Worm (Caenorhabditis elegans): Measurements from ENCODE around the gene ZK1240.5.

ZK1240.5 gene

DNA sequence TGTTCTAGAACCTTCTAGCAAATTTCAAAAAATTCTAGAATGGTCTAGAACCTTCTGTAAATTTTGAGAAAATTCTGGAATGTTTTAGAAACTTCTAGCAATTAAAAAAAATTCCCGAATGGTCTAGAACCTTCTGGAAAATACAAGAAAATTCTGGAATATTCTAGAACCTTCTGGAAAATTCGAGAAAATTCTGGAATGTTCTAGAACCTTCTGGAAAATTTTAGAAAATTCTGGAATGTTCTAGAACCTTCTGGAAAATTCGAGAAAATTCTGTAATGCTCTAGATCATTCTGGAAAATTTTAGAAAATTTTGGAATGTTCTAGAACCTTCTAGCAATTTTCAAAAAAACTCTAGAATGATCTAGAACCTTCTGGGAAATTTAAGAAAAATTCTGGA lies 12.7 kb upstream of the ZK1240.5 start:
- TF ChIP-seq flt-1 (GFP tag; IDR thresholded peaks at IDR 0.05): no peak
- TF ChIP-seq ceh-13 (GFP tag; optimal IDR thresholded peaks at IDR 0.05): no peak
- no peak for TF ChIP-seq ets-7 (tag; optimal IDR thresholded peaks at IDR 0.05)
- TF ChIP-seq ceh-36 (tag; optimal IDR thresholded peaks at IDR 0.05): no peak
- TF ChIP-seq tbx-37 (GFP tag; conservative IDR thresholded peaks at IDR 0.05): no peak
- no peak for TF ChIP-seq F13C5.2 (tag; optimal IDR thresholded peaks at IDR 0.05)
- TF ChIP-seq B0310.2 (tag; optimal IDR thresholded peaks at IDR 0.05): no peak
- no peak for TF ChIP-seq hnd-1 (tag; optimal IDR thresholded peaks at IDR 0.05)

DNA sequence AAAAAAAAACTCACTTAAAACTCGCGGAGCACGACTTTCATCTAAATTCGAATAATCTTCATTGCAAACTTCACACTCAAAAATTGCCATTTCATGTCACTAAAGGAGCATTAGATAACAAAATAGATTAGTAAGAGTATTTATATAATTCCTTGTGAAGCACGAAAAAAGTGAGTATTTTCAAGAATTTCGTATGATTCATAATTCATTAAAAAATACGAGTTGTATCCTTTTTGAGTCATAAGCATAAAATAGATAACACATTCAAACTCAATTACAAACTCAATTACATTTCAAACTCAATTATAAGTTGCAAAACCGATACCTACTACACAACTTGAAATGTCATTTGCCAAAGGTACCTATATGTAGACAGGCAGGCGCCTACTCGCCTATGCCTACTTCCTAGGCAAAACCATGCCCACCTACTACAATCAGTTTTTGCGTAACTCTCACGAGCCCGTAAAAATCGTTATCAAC lies 11.3 kb upstream of the ZK1240.5 start, which contains the start of the genes ZK1240.8 and ZK1240.1:
Gene ZK1240.8, minus strand, starts transcription at position 101 of the 480 bp plus-strand sequence.
Gene ZK1240.1, plus strand, starts transcription at position 430 of the 480 bp plus-strand sequence.
- TF ChIP-seq tbx-37 (GFP tag; conservative IDR thresholded peaks at IDR 0.05): no peak
- TF ChIP-seq ama-1 (optimal IDR thresholded peaks at IDR 0.05): no peak
- TF ChIP-seq hnd-1 (tag; optimal IDR thresholded peaks at IDR 0.05): no peak
- TF ChIP-seq scrt-1 (GFP tag; IDR thresholded peaks at IDR 0.05): no peak

DNA sequence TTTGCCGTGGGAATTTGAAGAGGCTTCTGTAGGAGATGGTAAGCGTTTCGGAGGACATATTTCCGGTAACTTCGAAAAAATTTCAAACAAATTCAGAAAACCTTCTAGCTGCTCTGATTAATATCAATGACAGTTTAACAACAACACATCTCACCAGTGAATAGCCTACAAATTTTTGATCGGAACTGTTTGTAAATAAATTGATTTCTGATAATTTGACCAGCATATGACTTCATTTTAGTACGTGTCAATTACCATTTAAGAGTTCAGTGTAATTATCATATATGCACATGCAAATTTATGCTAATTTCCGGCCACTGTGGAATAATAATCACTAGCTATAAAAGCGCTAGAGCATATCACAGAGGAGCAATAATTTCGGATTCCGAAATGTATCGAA lies 7.2 kb upstream of the ZK1240.5 start, which contains the start of gene ZK1240.11:
Gene ZK1240.11, plus strand, starts transcription at position 301 of the 400 bp plus-strand sequence.
- no peak for TF ChIP-seq hmg-4 (GFP tag; optimal IDR thresholded peaks at IDR 0.05)
- no peak for TF ChIP-seq ceh-36 (tag; optimal IDR thresholded peaks at IDR 0.05)
- TF ChIP-seq B0310.2 (tag; optimal IDR thresholded peaks at IDR 0.05): no peak
- no peak for TF ChIP-seq tbx-11 (GFP tag; IDR thresholded peaks at IDR 0.05)
- TF ChIP-seq ets-7 (tag; optimal IDR thresholded peaks at IDR 0.05): no peak
- TF ChIP-seq hmbx-1 (tag; optimal IDR thresholded peaks at IDR 0.05): no peak
- no peak for TF ChIP-seq F13C5.2 (tag; optimal IDR thresholded peaks at IDR 0.05)
- TF ChIP-seq flt-1 (GFP tag; IDR thresholded peaks at IDR 0.05): no peak
- TF ChIP-seq scrt-1 (GFP tag; IDR thresholded peaks at IDR 0.05): no peak
- TF ChIP-seq sea-1 (GFP tag; conservative IDR thresholded peaks at IDR 0.05): no peak
- TF ChIP-seq tbx-37 (GFP tag; conservative IDR thresholded peaks at IDR 0.05): no peak
- TF ChIP-seq hnd-1 (tag; optimal IDR thresholded peaks at IDR 0.05): no peak
- no peak for TF ChIP-seq pes-1 (GFP tag; IDR thresholded peaks at IDR 0.05)
- TF ChIP-seq ceh-13 (GFP tag; optimal IDR thresholded peaks at IDR 0.05): no peak
- no peak for TF ChIP-seq ama-1 (optimal IDR thresholded peaks at IDR 0.05)
- TF ChIP-seq aly-1 (tag; optimal IDR thresholded peaks at IDR 0.05): no peak
- no peak for TF ChIP-seq tra-4 (tag; optimal IDR thresholded peaks at IDR 0.05)

DNA sequence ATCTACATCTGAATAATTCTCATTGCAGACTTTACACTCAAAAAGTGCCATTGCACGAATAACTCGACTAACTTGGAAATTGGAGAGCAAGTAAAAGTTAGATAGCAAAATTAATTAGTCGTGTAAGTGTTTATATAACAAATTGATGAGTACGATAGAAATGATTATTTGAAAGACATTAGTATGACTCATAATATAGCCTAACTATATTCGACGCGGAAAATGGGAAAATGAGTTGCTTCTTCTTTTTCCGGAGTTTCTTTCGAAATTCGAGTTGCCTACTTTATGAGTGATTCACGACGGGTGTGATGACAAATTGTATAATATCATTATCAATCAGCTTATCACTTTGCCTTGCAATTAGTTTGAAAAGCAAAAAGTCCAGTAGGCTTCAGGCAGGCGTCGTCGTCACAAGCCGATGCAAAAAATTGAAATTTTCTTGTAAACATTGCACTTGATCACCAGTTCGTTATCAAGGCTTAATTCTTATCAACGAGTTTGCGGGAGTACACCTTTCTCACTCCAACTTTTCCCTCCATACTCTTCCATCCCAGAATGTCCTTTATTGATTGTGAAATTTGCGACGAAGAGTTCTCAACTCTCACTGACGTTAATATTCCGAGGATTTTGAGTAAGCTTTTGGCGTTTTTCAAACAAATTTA lies 5.3 kb upstream of the ZK1240.5 start, which contains the start of the genes ZK1240.6 and ZK1240.2:
Gene ZK1240.6, minus strand, starts transcription at position 51 of the 662 bp plus-strand sequence.
Gene ZK1240.2, plus strand, starts transcription at position 520 of the 662 bp plus-strand sequence.
- no peak for TF ChIP-seq ceh-36 (tag; optimal IDR thresholded peaks at IDR 0.05)
- no peak for TF ChIP-seq flt-1 (GFP tag; IDR thresholded peaks at IDR 0.05)
- no peak for TF ChIP-seq aly-1 (tag; optimal IDR thresholded peaks at IDR 0.05)
- TF ChIP-seq tbx-11 (GFP tag; IDR thresholded peaks at IDR 0.05): no peak
- TF ChIP-seq tbx-37 (GFP tag; conservative IDR thresholded peaks at IDR 0.05): no peak
- TF ChIP-seq B0310.2 (tag; optimal IDR thresholded peaks at IDR 0.05): no peak
- no peak for TF ChIP-seq hmbx-1 (tag; optimal IDR thresholded peaks at IDR 0.05)
- TF ChIP-seq sea-1 (GFP tag; conservative IDR thresholded peaks at IDR 0.05): no peak
- no peak for TF ChIP-seq hmg-4 (GFP tag; optimal IDR thresholded peaks at IDR 0.05)
- no peak for TF ChIP-seq ets-7 (tag; optimal IDR thresholded peaks at IDR 0.05)
- no peak for TF ChIP-seq ama-1 (optimal IDR thresholded peaks at IDR 0.05)
- no peak for TF ChIP-seq hnd-1 (tag; optimal IDR thresholded peaks at IDR 0.05)
- TF ChIP-seq scrt-1 (GFP tag; IDR thresholded peaks at IDR 0.05): no peak
- no peak for TF ChIP-seq F13C5.2 (tag; optimal IDR thresholded peaks at IDR 0.05)
- no peak for TF ChIP-seq tra-4 (tag; optimal IDR thresholded peaks at IDR 0.05)
- no peak for TF ChIP-seq pes-1 (GFP tag; IDR thresholded peaks at IDR 0.05)
- TF ChIP-seq ceh-13 (GFP tag; optimal IDR thresholded peaks at IDR 0.05): no peak

DNA sequence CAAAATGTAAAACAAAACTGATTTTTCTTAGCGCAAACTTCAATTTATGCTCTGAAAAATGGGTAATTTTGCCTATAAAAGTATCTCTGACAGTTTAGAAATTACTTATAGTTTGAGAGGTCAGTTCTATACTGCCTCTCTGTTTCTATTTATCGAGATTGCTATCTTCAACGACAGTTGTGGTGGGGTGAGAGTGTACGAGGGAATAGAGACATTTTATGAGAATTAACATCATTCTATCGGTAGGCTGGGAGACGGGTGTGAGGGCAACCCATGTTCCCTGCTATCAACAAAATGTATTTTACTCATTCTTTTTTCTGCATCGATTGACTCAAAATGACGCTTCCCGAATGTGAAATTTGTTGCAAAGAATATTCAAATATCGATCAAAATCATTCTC lies 2.4 kb upstream of the ZK1240.5 start, which contains the start of gene ZK1240.3:
Gene ZK1240.3, plus strand, starts transcription at position 238 of the 400 bp plus-strand sequence.
- no peak for TF ChIP-seq ets-7 (tag; optimal IDR thresholded peaks at IDR 0.05)
- no peak for TF ChIP-seq tbx-11 (GFP tag; IDR thresholded peaks at IDR 0.05)
- TF ChIP-seq F13C5.2 (tag; optimal IDR thresholded peaks at IDR 0.05): no peak
- TF ChIP-seq tbx-37 (GFP tag; conservative IDR thresholded peaks at IDR 0.05): no peak
- no peak for TF ChIP-seq hmg-4 (GFP tag; optimal IDR thresholded peaks at IDR 0.05)
- no peak for TF ChIP-seq pes-1 (GFP tag; IDR thresholded peaks at IDR 0.05)
- TF ChIP-seq ceh-13 (GFP tag; optimal IDR thresholded peaks at IDR 0.05): no peak
- no peak for TF ChIP-seq ceh-36 (tag; optimal IDR thresholded peaks at IDR 0.05)

DNA sequence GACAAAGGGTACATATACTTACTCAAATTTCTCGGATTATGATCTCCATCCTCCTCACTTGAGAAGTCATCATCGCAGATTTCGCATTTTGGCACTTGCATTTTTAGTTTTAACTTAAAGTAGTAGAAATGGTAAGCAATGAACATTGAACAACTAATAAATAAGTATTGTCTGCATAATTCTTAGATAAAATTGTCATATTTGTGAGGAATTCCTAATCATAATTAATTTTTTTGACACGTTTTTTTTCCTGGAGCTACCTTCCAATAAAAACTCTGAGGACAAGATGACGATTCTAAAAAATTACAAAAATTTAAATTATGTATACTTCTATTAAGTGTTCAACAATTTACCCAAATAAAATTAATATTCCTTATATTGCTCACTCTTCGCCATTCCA lies 5.0 kb downstream of the ZK1240.5 start, which contains the start of the genes trim-21 and B0281.1:
Gene trim-21, minus strand, starts transcription at position 101 of the 400 bp plus-strand sequence.
Gene B0281.1, plus strand, starts transcription at position 321 of the 400 bp plus-strand sequence.
- TF ChIP-seq ceh-36 (tag; optimal IDR thresholded peaks at IDR 0.05) (no peak), tra-4 (tag; optimal IDR thresholded peaks at IDR 0.05) (no peak), ceh-13 (GFP tag; optimal IDR thresholded peaks at IDR 0.05) (no peak), sea-1 (GFP tag; conservative IDR thresholded peaks at IDR 0.05) (no peak), B0310.2 (tag; optimal IDR thresholded peaks at IDR 0.05) (no peak)

DNA sequence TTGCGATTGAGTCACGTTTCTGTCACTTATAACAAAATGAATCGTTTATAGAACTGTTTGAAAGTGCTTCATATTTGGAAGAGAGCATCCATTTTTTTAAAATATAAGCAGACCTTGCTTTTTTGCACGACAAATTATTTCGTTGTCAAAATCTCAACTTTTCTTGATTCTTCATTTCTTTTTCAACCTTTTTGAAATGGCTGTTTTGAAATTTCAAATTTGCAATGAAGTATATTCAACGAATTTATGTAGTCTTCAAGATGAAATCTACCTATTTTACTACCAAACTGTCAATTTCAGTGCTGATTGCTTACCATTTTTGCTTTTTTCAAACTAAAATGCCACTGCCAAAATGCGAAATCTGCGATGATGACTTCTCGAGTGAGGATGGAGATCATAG lies 11.0 kb downstream of the ZK1240.5 start, which contains the start of gene B0281.3:
Gene B0281.3, plus strand, starts transcription at position 301 of the 400 bp plus-strand sequence.
- TF ChIP-seq hmg-4 (GFP tag; optimal IDR thresholded peaks at IDR 0.05) (no peak), aly-1 (tag; optimal IDR thresholded peaks at IDR 0.05) (no peak), ceh-36 (tag; optimal IDR thresholded peaks at IDR 0.05) (no peak), tbx-37 (GFP tag; conservative IDR thresholded peaks at IDR 0.05) (no peak), F13C5.2 (tag; optimal IDR thresholded peaks at IDR 0.05) (no peak), ama-1 (optimal IDR thresholded peaks at IDR 0.05) (no peak), ceh-13 (GFP tag; optimal IDR thresholded peaks at IDR 0.05) (no peak), pes-1 (GFP tag; IDR thresholded peaks at IDR 0.05) (no peak), ets-7 (tag; optimal IDR thresholded peaks at IDR 0.05) (no peak), B0310.2 (tag; optimal IDR thresholded peaks at IDR 0.05) (no peak)
